Fruit fly (Drosophila melanogaster) whole organism, wandering third instar larva: ENCODE data around the gene gdl.

Experiments used
- Dfd ChIP-seq: fragments of >200 bp; optimal IDR thresholded peaks from 2 replicates; lab custom pipeline; 2017; ENCODE audit warnings: missing biosample characterization, missing genetic modification characterization
- GATAd ChIP-seq: sonication (Bioruptor generic); optimal IDR thresholded peaks from 2 replicates; lab custom pipeline; 2016; ENCODE audit warnings: missing biosample characterization, missing genetic modification characterization
- HLH106 ChIP-seq: fragments of 200-800 bp; optimal IDR thresholded peaks from 3 replicates; lab custom pipeline; 2019; ENCODE audit warnings: missing biosample characterization, mild to moderate bottlenecking, missing genetic modification characterization, moderate library complexity
- Hr83 ChIP-seq: fragments of 200-300 bp; sonication (Bioruptor generic); optimal IDR thresholded peaks from 2 replicates; lab custom pipeline; 2016; ENCODE audit warnings: missing biosample characterization, mild to moderate bottlenecking, missing genetic modification characterization, moderate library complexity; ENCODE audit not compliant: poor library complexity, severe bottlenecking
- OdsH ChIP-seq: fragments of 200-800 bp; sonication (Bioruptor generic); optimal IDR thresholded peaks from 2 replicates; lab custom pipeline; 2016; ENCODE audit warnings: missing biosample characterization, mild to moderate bottlenecking, missing genetic modification characterization
- dsf ChIP-seq: sonication (Bioruptor generic); optimal IDR thresholded peaks from 2 replicates; lab custom pipeline; 2016; ENCODE audit warnings: missing biosample characterization, missing genetic modification characterization, borderline replicate concordance
- foxo ChIP-seq, 2 experiments: fragments of 200-800 bp; sonication (Bioruptor generic); optimal IDR thresholded peaks; 2 replicates in 1 of 2; 3 replicates in 1 of 2; lab custom pipeline; 2016 to 2017; ENCODE audit warnings: missing biosample characterization in 2 of 2, missing genetic modification characterization in 2 of 2
- fru ChIP-seq: fragments of 200-800 bp; sonication (Bioruptor generic); optimal IDR thresholded peaks from 3 replicates; lab custom pipeline; 2016; ENCODE audit warnings: missing biosample characterization, mild to moderate bottlenecking, missing genetic modification characterization
- psq ChIP-seq: fragments of 200-800 bp; sonication (Bioruptor generic); optimal IDR thresholded peaks from 3 replicates; lab custom pipeline; 2017; ENCODE audit warnings: missing biosample characterization, mild to moderate bottlenecking, missing genetic modification characterization, moderate library complexity
- usp ChIP-seq: fragments of >200 bp; optimal IDR thresholded peaks from 2 replicates; lab custom pipeline; 2017; ENCODE audit warnings: missing biosample characterization, missing genetic modification characterization

DNA sequence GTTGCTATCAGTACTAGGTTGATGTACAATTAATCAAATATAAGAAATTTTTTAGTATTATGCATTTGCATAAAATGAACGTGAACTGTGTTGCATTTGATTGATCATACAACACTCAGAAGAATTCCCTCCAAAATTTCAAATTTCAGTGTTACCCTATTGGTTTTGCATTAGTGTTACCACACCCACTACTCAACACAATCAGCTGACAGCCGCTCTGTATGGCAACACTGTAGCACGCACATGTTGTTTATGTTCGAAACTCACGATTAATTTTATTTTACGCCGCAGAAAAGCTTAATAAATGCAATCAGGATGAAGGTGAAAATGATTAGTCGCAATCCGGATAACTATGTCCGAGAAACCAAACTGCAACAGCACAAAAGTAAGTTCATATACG, 10.5 kb upstream of the gdl start, which contains the start of gene CG7275:
- TF ChIP-seq Hr83 (GFP tag; lab: Kevin White, UChicago) (no peak), OdsH (GFP tag; lab: Kevin White, UChicago) (no peak), usp (GFP tag; lab: Kevin White, UChicago) (no peak), fru (GFP tag; lab: Kevin White, UChicago) (no peak), foxo (GFP tag; optimal IDR thresholded peaks at IDR 0.05; lab: Kevin White, UChicago) (no peak), Dfd (GFP tag; lab: Kevin White, UChicago) (no peak), HLH106 (tag; lab: Kevin White, UChicago) (no peak), psq (GFP tag; lab: Kevin White, UChicago) (no peak), dsf (GFP tag; lab: Kevin White, UChicago) (no peak), GATAd (no peak)
